Worm (Caenorhabditis elegans): ENCODE measurements around the gene T19D12.6.

DNA sequence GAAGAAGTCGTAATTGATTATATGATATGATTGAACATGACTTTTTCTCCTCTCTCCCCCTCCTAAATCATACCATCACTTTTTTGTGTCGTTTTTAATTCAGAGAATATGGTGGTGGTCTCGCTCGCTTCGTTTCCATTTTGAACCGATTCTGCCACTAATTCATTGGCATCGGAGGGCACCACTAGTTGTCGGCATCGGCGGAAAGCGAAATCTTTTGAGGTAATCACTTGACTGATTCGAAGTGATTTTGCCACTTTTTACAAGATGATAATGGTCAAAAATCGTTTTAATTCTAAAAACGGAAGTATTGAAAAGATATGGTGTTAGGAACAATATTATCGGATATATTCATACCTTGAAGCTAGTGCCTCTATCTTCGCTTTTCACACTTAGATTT lies 26.1 kb downstream of the T19D12.6 start, which contains the start of gene klf-3:
- TF ChIP-seq ztf-11 (tag; optimal IDR thresholded peaks at IDR 0.05) = no peak
- TF ChIP-seq egl-27 (tag; optimal IDR thresholded peaks at IDR 0.05) = no peak
- no peak for TF ChIP-seq nhr-237 (tag; optimal IDR thresholded peaks at IDR 0.05)
- TF ChIP-seq unc-62 (GFP tag; optimal IDR thresholded peaks at IDR 0.05) = no peak
- TF ChIP-seq nhr-25 (tag; optimal IDR thresholded peaks at IDR 0.05) = no peak
- TF ChIP-seq C34F6.9 (tag; optimal IDR thresholded peaks at IDR 0.05) = no peak
- no peak for TF ChIP-seq nhr-11 (tag; optimal IDR thresholded peaks at IDR 0.05)
- TF ChIP-seq nhr-12 (tag; optimal IDR thresholded peaks at IDR 0.05) = no peak
